Fruit fly (Drosophila melanogaster): ENCODE results near the gene del.

- TF ChIP-seq CG7101 (tag; optimal IDR thresholded peaks at IDR 0.05) (no peak), kay (GFP tag; ENCODE audit: borderline replicate concordance) (no peak), CG11617 (GFP tag; optimal IDR thresholded peaks at IDR 0.05) (no peak), Clk (GFP tag; optimal IDR thresholded peaks at IDR 0.05) (no peak), Hr96 (GFP tag; optimal IDR thresholded peaks at IDR 0.05) (no peak), CG1620 (GFP tag; optimal IDR thresholded peaks at IDR 0.05) (no peak), pad (GFP tag; optimal IDR thresholded peaks at IDR 0.05) (no peak), cnc (optimal IDR thresholded peaks at IDR 0.05) (no peak), tj (GFP tag; optimal IDR thresholded peaks at IDR 0.05) (no peak), CG12768 (GFP tag; optimal IDR thresholded peaks at IDR 0.05) (no peak), CG33017 (tag; optimal IDR thresholded peaks at IDR 0.05) (no peak)
Observed at dm6 chr2L:21195331-21195730, 47.0 kb upstream of the del start.
